Fruit fly (Drosophila melanogaster) whole organism, prepupa: Measurements from ENCODE around the gene CG32036.
A peak's percentile ranks its signal among the peaks of the same experiment; 100 is the strongest.

Experiments
- CG10669 ChIP-seq: fragments of 200-800 bp; sonication (Bioruptor generic); optimal IDR thresholded peaks from 3 replicates; lab custom pipeline; 2018; ENCODE audit warnings: missing biosample characterization, mild to moderate bottlenecking, missing genetic modification characterization, moderate library complexity
- CG11294 ChIP-seq: fragments of 200-800 bp; sonication (Bioruptor generic); IDR thresholded peaks from 2 replicates; pipeline ENCODE4 v1.3.6; 2022; ENCODE audit warnings: missing biosample characterization, missing genetic modification characterization
- CG11762 ChIP-seq: fragments of 200-800 bp; sonication (Bioruptor generic); optimal IDR thresholded peaks from 3 replicates; lab custom pipeline; 2016; ENCODE audit warnings: missing biosample characterization, missing genetic modification characterization; ENCODE audit not compliant: insufficient read depth
- CG11902 ChIP-seq: fragments of 200-800 bp; sonication (Bioruptor generic); optimal IDR thresholded peaks from 3 replicates; lab custom pipeline; 2016; ENCODE audit warnings: missing biosample characterization, missing genetic modification characterization
- CG15336 ChIP-seq: fragments of 200-800 bp; sonication (Bioruptor generic); IDR thresholded peaks from 2 replicates; pipeline ENCODE4 v1.3.6; 2022; ENCODE audit warnings: missing biosample characterization, missing genetic modification characterization
- CG1621 ChIP-seq: fragments of 200-800 bp; sonication (Bioruptor generic); optimal IDR thresholded peaks from 3 replicates; lab custom pipeline; 2018; ENCODE audit warnings: missing biosample characterization, mild to moderate bottlenecking, missing genetic modification characterization
- CG3032 ChIP-seq: fragments of 200-800 bp; optimal IDR thresholded peaks from 2 replicates; lab custom pipeline; 2019; ENCODE audit warnings: missing biosample characterization, mild to moderate bottlenecking, missing genetic modification characterization, moderate library complexity
- CG31627 ChIP-seq: fragments of 200-800 bp; sonication (Bioruptor generic); optimal IDR thresholded peaks from 3 replicates; lab custom pipeline; 2016; ENCODE audit warnings: missing biosample characterization, missing genetic modification characterization
- CG32006 ChIP-seq: fragments of 200-800 bp; sonication (Bioruptor generic); optimal IDR thresholded peaks from 3 replicates; lab custom pipeline; 2017; ENCODE audit warnings: missing biosample characterization, mild to moderate bottlenecking, missing genetic modification characterization
- CG34406 ChIP-seq: fragments of 200-800 bp; sonication (Bioruptor generic); optimal IDR thresholded peaks from 3 replicates; lab custom pipeline; 2016; ENCODE audit warnings: missing biosample characterization, missing genetic modification characterization
- CG6163 ChIP-seq: fragments of 200-800 bp; sonication (Bioruptor generic); IDR thresholded peaks from 3 replicates; pipeline ENCODE4 v1.3.6; 2022; ENCODE audit warnings: missing biosample characterization, missing genetic modification characterization
- CG6792 ChIP-seq: fragments of 200-800 bp; sonication (Bioruptor generic); optimal IDR thresholded peaks from 3 replicates; lab custom pipeline; 2016; ENCODE audit warnings: missing biosample characterization, missing genetic modification characterization
- CG6808 ChIP-seq: fragments of 200-800 bp; sonication (Bioruptor generic); optimal IDR thresholded peaks from 3 replicates; lab custom pipeline; 2017; ENCODE audit warnings: missing biosample characterization, missing genetic modification characterization, mild to moderate bottlenecking, moderate library complexity, missing genetic modification reagents
- CG6854 ChIP-seq: fragments of 200-800 bp; sonication (Bioruptor generic); optimal IDR thresholded peaks from 2 replicates; lab custom pipeline; 2017; ENCODE audit warnings: missing biosample characterization, mild to moderate bottlenecking, missing genetic modification characterization
- CG7368 ChIP-seq: fragments of 200-800 bp; sonication (Bioruptor generic); optimal IDR thresholded peaks from 3 replicates; lab custom pipeline; 2016; ENCODE audit warnings: missing biosample characterization, missing genetic modification characterization
- CG8119 ChIP-seq: fragments of 200-800 bp; sonication (Bioruptor generic); IDR thresholded peaks from 3 replicates; pipeline ENCODE4 v1.3.6; 2022; ENCODE audit warnings: missing biosample characterization, missing genetic modification characterization
- CG8319 ChIP-seq: fragments of 200-800 bp; sonication (Bioruptor generic); optimal IDR thresholded peaks from 3 replicates; lab custom pipeline; 2016; ENCODE audit warnings: missing biosample characterization, missing genetic modification characterization
- CG8632 ChIP-seq: fragments of 200-800 bp; sonication (Bioruptor generic); optimal IDR thresholded peaks from 3 replicates; lab custom pipeline; 2016; ENCODE audit warnings: missing biosample characterization, missing genetic modification characterization
- Eip75B ChIP-seq: fragments of 200-800 bp; sonication (Bioruptor generic); optimal IDR thresholded peaks from 3 replicates; lab custom pipeline; 2016; ENCODE audit warnings: missing biosample characterization, missing genetic modification characterization
- Eip93F ChIP-seq: fragments of 200-800 bp; sonication (Bioruptor generic); optimal IDR thresholded peaks from 2 replicates; lab custom pipeline; 2016; ENCODE audit warnings: missing biosample characterization, mild to moderate bottlenecking, missing genetic modification characterization
- Ets96B ChIP-seq: fragments of 200-800 bp; optimal IDR thresholded peaks from 2 replicates; lab custom pipeline; 2019; ENCODE audit warnings: missing biosample characterization, mild to moderate bottlenecking, missing genetic modification characterization, moderate library complexity
- Gug ChIP-seq: fragments of 200-800 bp; sonication (Bioruptor generic); IDR thresholded peaks from 2 replicates; pipeline ENCODE4 v1.3.6; 2022; ENCODE audit warnings: missing biosample characterization, missing genetic modification characterization
- Hr39 ChIP-seq: fragments of 200-800 bp; sonication (Bioruptor generic); optimal IDR thresholded peaks from 2 replicates; lab custom pipeline; 2016; ENCODE audit warnings: missing biosample characterization, missing genetic modification characterization
- Hr4 ChIP-seq: fragments of 200-800 bp; sonication (Bioruptor generic); optimal IDR thresholded peaks from 3 replicates; lab custom pipeline; 2016; ENCODE audit warnings: missing biosample characterization, missing genetic modification characterization
- Met ChIP-seq: fragments of 200-800 bp; sonication (Bioruptor generic); optimal IDR thresholded peaks from 3 replicates; lab custom pipeline; 2016; ENCODE audit warnings: missing biosample characterization, missing genetic modification characterization
- OdsH ChIP-seq: fragments of 200-800 bp; sonication (Bioruptor generic); optimal IDR thresholded peaks from 3 replicates; lab custom pipeline; 2016; ENCODE audit warnings: missing biosample characterization, missing genetic modification characterization
- Sox102F ChIP-seq: fragments of 200-800 bp; sonication (Bioruptor generic); optimal IDR thresholded peaks from 2 replicates; lab custom pipeline; 2016; ENCODE audit warnings: missing biosample characterization, mild to moderate bottlenecking, missing genetic modification characterization
- Sox14 ChIP-seq: fragments of 200-800 bp; sonication (Bioruptor generic); optimal IDR thresholded peaks from 3 replicates; lab custom pipeline; 2016; ENCODE audit warnings: missing biosample characterization, missing genetic modification characterization
- Sox15 ChIP-seq: fragments of 200-800 bp; sonication (Bioruptor generic); optimal IDR thresholded peaks from 3 replicates; lab custom pipeline; 2016; ENCODE audit warnings: missing biosample characterization, missing genetic modification characterization
- achi ChIP-seq: fragments of 200-800 bp; sonication (Bioruptor generic); optimal IDR thresholded peaks from 3 replicates; lab custom pipeline; 2016; ENCODE audit warnings: missing biosample characterization, missing genetic modification characterization
- cyc ChIP-seq: fragments of 200-800 bp; sonication (Bioruptor generic); optimal IDR thresholded peaks from 3 replicates; lab custom pipeline; 2016; ENCODE audit warnings: missing biosample characterization, missing genetic modification characterization
- dac ChIP-seq: fragments of 200-800 bp; sonication (Bioruptor generic); optimal IDR thresholded peaks from 2 replicates; lab custom pipeline; 2017; ENCODE audit warnings: missing biosample characterization, mild to moderate bottlenecking, missing genetic modification characterization
- dsx ChIP-seq: fragments of 200-800 bp; optimal IDR thresholded peaks from 3 replicates; lab custom pipeline; 2019; ENCODE audit warnings: missing biosample characterization, mild to moderate bottlenecking, missing genetic modification characterization, moderate library complexity; ENCODE audit not compliant: poor library complexity, severe bottlenecking
- eg ChIP-seq: fragments of 200-800 bp; sonication (Bioruptor generic); IDR thresholded peaks from 3 replicates; pipeline ENCODE4 v1.3.6; 2022; ENCODE audit warnings: missing biosample characterization, missing genetic modification characterization
- esn ChIP-seq: fragments of 200-800 bp; sonication (Bioruptor generic); optimal IDR thresholded peaks from 2 replicates; lab custom pipeline; 2016; ENCODE audit warnings: missing biosample characterization, mild to moderate bottlenecking, missing genetic modification characterization, moderate library complexity
- fd59A ChIP-seq: fragments of 200-800 bp; sonication (Bioruptor generic); optimal IDR thresholded peaks from 2 replicates; lab custom pipeline; 2017; ENCODE audit warnings: missing biosample characterization, mild to moderate bottlenecking, missing genetic modification characterization, missing genetic modification reagents
- fkh ChIP-seq: fragments of 200-800 bp; sonication (Bioruptor generic); optimal IDR thresholded peaks from 3 replicates; lab custom pipeline; 2017; ENCODE audit warnings: missing biosample characterization, mild to moderate bottlenecking, missing genetic modification characterization, moderate library complexity
- lz ChIP-seq: fragments of 200-800 bp; sonication (Bioruptor generic); optimal IDR thresholded peaks from 3 replicates; lab custom pipeline; 2016; ENCODE audit warnings: missing biosample characterization, missing genetic modification characterization
- salr ChIP-seq, 2 experiments: fragments of 200-800 bp; sonication (Bioruptor generic); optimal IDR thresholded peaks; 3 replicates each; lab custom pipeline; 2016 to 2018; ENCODE audit warnings: missing biosample characterization in 2 of 2, missing genetic modification characterization in 2 of 2, mild to moderate bottlenecking in 1 of 2
- topi ChIP-seq: fragments of 200-800 bp; sonication (Bioruptor generic); optimal IDR thresholded peaks from 3 replicates; lab custom pipeline; 2016; ENCODE audit warnings: missing biosample characterization, missing genetic modification characterization
- vri ChIP-seq: fragments of 200-800 bp; sonication (Bioruptor generic); optimal IDR thresholded peaks from 3 replicates; lab custom pipeline; 2016; ENCODE audit warnings: missing biosample characterization, mild to moderate bottlenecking, missing genetic modification characterization

CG32036 gene

DNA sequence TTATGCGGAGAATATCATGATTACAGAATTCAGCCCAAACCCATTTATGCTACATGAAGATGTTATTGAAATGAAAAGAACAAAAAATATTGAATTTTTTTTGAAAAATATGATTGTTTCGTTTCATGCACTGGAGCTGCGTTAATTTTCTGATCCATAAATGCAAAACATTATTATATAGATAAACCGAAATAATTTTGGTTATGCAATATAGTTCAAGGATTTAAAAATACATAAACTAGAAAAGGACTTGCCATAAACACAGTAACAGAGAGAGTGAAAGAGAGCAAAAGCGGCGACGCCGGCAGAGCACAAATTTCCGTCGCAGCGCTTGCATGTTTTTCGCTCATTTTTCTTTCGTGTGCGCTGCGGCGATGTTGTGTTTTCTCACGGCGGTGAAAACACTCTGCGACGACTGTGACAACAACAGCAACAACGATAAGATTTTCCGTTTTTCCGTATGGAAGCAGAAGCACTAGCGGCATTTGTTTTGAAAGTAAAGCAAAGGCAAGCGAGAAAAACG is 26.7 kb downstream of the CG32036 start (continued):
- TF ChIP-seq CG32006 = peak; percentile 96
- TF ChIP-seq Met = peak; percentile 90
- peak; percentile 96 for TF ChIP-seq CG8119 (GFP tag; lab: Robert Waterston, UW)
- peak; percentile 85 for TF ChIP-seq dsx (GFP tag; lab: Kevin White, UChicago)
- TF ChIP-seq fkh (GFP tag; lab: Kevin White, UChicago) = peak; percentile 29
- peak; percentile 89 for TF ChIP-seq dac (GFP tag; lab: Kevin White, UChicago)
- TF ChIP-seq CG6808 (GFP tag; lab: Kevin White, UChicago) = peak; percentile 83
- TF ChIP-seq CG3032 (tag; lab: Kevin White, UChicago) = peak; percentile 91
- peak; percentile 59 for TF ChIP-seq CG11902 (GFP tag; lab: Kevin White, UChicago)
- TF ChIP-seq CG6854 = peak; percentile 85
- TF ChIP-seq CG11762 (GFP tag; lab: Kevin White, UChicago) = peak; percentile 81
- TF ChIP-seq Ets96B (tag; lab: Kevin White, UChicago) = peak; percentile 92
- TF ChIP-seq CG6163 (GFP tag; lab: Robert Waterston, UW) = peak; percentile 87
- peak; percentile 93 for TF ChIP-seq esn (GFP tag; lab: Kevin White, UChicago)
- TF ChIP-seq Sox14 (GFP tag; lab: Kevin White, UChicago) = peak; percentile 86
- peak; percentile 80 for TF ChIP-seq cyc (GFP tag; lab: Kevin White, UChicago)
- TF ChIP-seq Sox15 (GFP tag; lab: Kevin White, UChicago) = peak; percentile 56
- peak; percentile 89 for TF ChIP-seq Sox102F (GFP tag; lab: Kevin White, UChicago)
- TF ChIP-seq Gug (GFP tag; lab: Robert Waterston, UW) = peak; percentile 87
- peak; percentile 64 for TF ChIP-seq Hr39
- peak; percentile 77 for TF ChIP-seq CG31627 (GFP tag; lab: Kevin White, UChicago)
- TF ChIP-seq CG8319 (GFP tag; lab: Kevin White, UChicago) = peak; percentile 52
- peak; percentile 91 for TF ChIP-seq OdsH (GFP tag; lab: Kevin White, UChicago)
- peak; percentile 91 for TF ChIP-seq Eip75B
- TF ChIP-seq Eip93F (GFP tag; lab: Kevin White, UChicago) = peak; percentile 76
- TF ChIP-seq achi (GFP tag; lab: Kevin White, UChicago) = peak; percentile 90
- TF ChIP-seq CG8632 (GFP tag; lab: Kevin White, UChicago) = peak; percentile 83
- TF ChIP-seq topi (GFP tag; lab: Kevin White, UChicago) = peak; percentile 89
- TF ChIP-seq CG15336 (GFP tag; lab: Robert Waterston, UW) = peak; percentile 95

DNA sequence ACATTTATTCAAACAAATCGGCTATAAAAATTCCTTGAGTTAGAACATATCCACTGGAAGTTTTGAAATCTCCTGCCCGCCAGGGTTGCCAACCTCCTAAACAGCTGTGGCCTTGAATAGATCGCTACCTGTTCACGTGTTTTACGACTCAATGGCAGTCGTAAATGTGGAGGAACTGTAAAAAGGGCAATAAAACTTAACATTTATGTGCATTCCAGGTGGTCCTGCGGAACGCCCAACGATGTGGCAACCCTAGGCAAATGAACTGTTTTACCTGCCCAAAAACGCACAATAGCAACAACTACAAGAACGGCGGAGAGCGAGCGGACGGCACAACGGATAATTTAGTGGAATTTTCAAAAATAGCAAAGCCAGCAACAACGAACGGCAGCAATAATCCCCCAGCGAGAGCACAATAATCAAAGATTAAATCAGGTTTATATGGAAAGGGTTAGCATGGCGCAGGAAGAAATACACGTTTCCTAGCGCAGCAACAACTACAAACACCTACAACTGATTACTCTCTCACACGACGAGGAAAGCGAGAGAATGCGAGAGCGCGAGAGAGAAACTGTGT is 27.3 kb downstream of the CG32036 start:
- peak; percentile 36; the same call in 1 of the 2 replicates for TF ChIP-seq CG11294 (GFP tag; lab: Robert Waterston, UW)
- TF ChIP-seq CG31627 (GFP tag; lab: Kevin White, UChicago) = peak; percentile 7
- TF ChIP-seq fd59A (GFP tag; lab: Kevin White, UChicago) = no peak
- peak; percentile 50 for TF ChIP-seq Hr39
- TF ChIP-seq CG1621 (tag; lab: Kevin White, UChicago) = peak; percentile 47
- TF ChIP-seq Hr4 (GFP tag; lab: Kevin White, UChicago) = no peak
- no peak for TF ChIP-seq CG7368 (GFP tag; lab: Kevin White, UChicago)
- TF ChIP-seq lz = no peak
- TF ChIP-seq CG10669 (GFP tag; lab: Kevin White, UChicago) = peak; percentile 23
- peak; percentile 4 for TF ChIP-seq Sox14 (GFP tag; lab: Kevin White, UChicago)
- TF ChIP-seq Gug (GFP tag; lab: Robert Waterston, UW) = no peak
- peak; percentile 62 for TF ChIP-seq eg (GFP tag; lab: Robert Waterston, UW)
- TF ChIP-seq CG6808 (GFP tag; lab: Kevin White, UChicago) = no peak
- peak; percentile 43; the same call in 1 of the 3 replicates for TF ChIP-seq CG6163 (GFP tag; lab: Robert Waterston, UW)
- no peak for TF ChIP-seq CG6792 (GFP tag; lab: Kevin White, UChicago)
- TF ChIP-seq CG15336 (GFP tag; lab: Robert Waterston, UW) = peak; percentile 6; the same call in 1 of the 2 replicates
- TF ChIP-seq vri (GFP tag; lab: Kevin White, UChicago) = no peak
- TF ChIP-seq cyc (GFP tag; lab: Kevin White, UChicago) = no peak
- TF ChIP-seq Ets96B (tag; lab: Kevin White, UChicago) = peak; percentile 27
- no peak for TF ChIP-seq CG8632 (GFP tag; lab: Kevin White, UChicago)
- TF ChIP-seq CG34406 (GFP tag; lab: Kevin White, UChicago) = no peak
- TF ChIP-seq salr (GFP tag; optimal IDR thresholded peaks at IDR 0.05; lab: Kevin White, UChicago) = peak in 1 of 2 experiments; percentile 7
